Worm (Caenorhabditis elegans): ENCODE results near the gene K06H7.8.

Gene K06H7.8

ce11 chrIII:8067798-8068197 is 30.2 kb downstream of the K06H7.8 start:
- TF ChIP-seq ceh-13 (GFP tag; optimal IDR thresholded peaks at IDR 0.05) (no peak), ceh-36 (tag; optimal IDR thresholded peaks at IDR 0.05) (no peak), sea-1 (GFP tag; conservative IDR thresholded peaks at IDR 0.05) (no peak), ets-7 (tag; optimal IDR thresholded peaks at IDR 0.05) (no peak), flt-1 (GFP tag; IDR thresholded peaks at IDR 0.05) (no peak), tra-4 (tag; optimal IDR thresholded peaks at IDR 0.05) (no peak)

- TF ChIP-seq tbx-11 (GFP tag; IDR thresholded peaks at IDR 0.05), result no peak
- no peak for TF ChIP-seq scrt-1 (GFP tag; IDR thresholded peaks at IDR 0.05)
- no peak for TF ChIP-seq hmbx-1 (tag; optimal IDR thresholded peaks at IDR 0.05)
- TF ChIP-seq tra-4 (tag; optimal IDR thresholded peaks at IDR 0.05), result no peak
- TF ChIP-seq B0310.2 (tag; optimal IDR thresholded peaks at IDR 0.05), result no peak
- no peak for TF ChIP-seq sea-1 (GFP tag; conservative IDR thresholded peaks at IDR 0.05)
Measured at ce11 chrIII:8066989-8067388, 31.0 kb downstream of the K06H7.8 start, which contains the start of gene pros-1. Gene pros-1, plus strand, starts transcription at chrIII:8067289.

ce11 chrIII:8065101-8065500 is 32.9 kb downstream of the K06H7.8 start:
- TF ChIP-seq aly-1 (tag; optimal IDR thresholded peaks at IDR 0.05) (no peak), B0310.2 (tag; optimal IDR thresholded peaks at IDR 0.05) (no peak), tbx-37 (GFP tag; conservative IDR thresholded peaks at IDR 0.05) (no peak), tra-4 (tag; optimal IDR thresholded peaks at IDR 0.05) (no peak), ceh-36 (tag; optimal IDR thresholded peaks at IDR 0.05) (no peak), hmg-4 (GFP tag; optimal IDR thresholded peaks at IDR 0.05) (no peak), F13C5.2 (tag; optimal IDR thresholded peaks at IDR 0.05) (no peak), scrt-1 (GFP tag; IDR thresholded peaks at IDR 0.05) (no peak), ets-7 (tag; optimal IDR thresholded peaks at IDR 0.05) (no peak), tbx-11 (GFP tag; IDR thresholded peaks at IDR 0.05) (no peak), hnd-1 (tag; optimal IDR thresholded peaks at IDR 0.05) (no peak), hmbx-1 (tag; optimal IDR thresholded peaks at IDR 0.05) (no peak)

ce11 chrIII:8063659-8064058 is 34.4 kb downstream of the K06H7.8 start:
- TF ChIP-seq scrt-1 (GFP tag; IDR thresholded peaks at IDR 0.05) (no peak), aly-1 (tag; optimal IDR thresholded peaks at IDR 0.05) (no peak), hmbx-1 (tag; optimal IDR thresholded peaks at IDR 0.05) (no peak), flt-1 (GFP tag; IDR thresholded peaks at IDR 0.05) (no peak), ceh-36 (tag; optimal IDR thresholded peaks at IDR 0.05) (no peak), pes-1 (GFP tag; IDR thresholded peaks at IDR 0.05) (no peak), sea-1 (GFP tag; conservative IDR thresholded peaks at IDR 0.05) (no peak), hnd-1 (tag; optimal IDR thresholded peaks at IDR 0.05) (no peak), B0310.2 (tag; optimal IDR thresholded peaks at IDR 0.05) (no peak), tbx-37 (GFP tag; conservative IDR thresholded peaks at IDR 0.05) (no peak)

ce11 chrIII:8061114-8061513 is 36.9 kb downstream of the K06H7.8 start:
- no peak for TF ChIP-seq ceh-13 (GFP tag; optimal IDR thresholded peaks at IDR 0.05)
- TF ChIP-seq hmg-4 (GFP tag; optimal IDR thresholded peaks at IDR 0.05), result no peak
- TF ChIP-seq F13C5.2 (tag; optimal IDR thresholded peaks at IDR 0.05), result no peak
- TF ChIP-seq ama-1 (optimal IDR thresholded peaks at IDR 0.05), result no peak
- TF ChIP-seq sea-1 (GFP tag; conservative IDR thresholded peaks at IDR 0.05), result no peak
- no peak for TF ChIP-seq scrt-1 (GFP tag; IDR thresholded peaks at IDR 0.05)
- TF ChIP-seq B0310.2 (tag; optimal IDR thresholded peaks at IDR 0.05), result no peak
- no peak for TF ChIP-seq tbx-11 (GFP tag; IDR thresholded peaks at IDR 0.05)
- TF ChIP-seq pes-1 (GFP tag; IDR thresholded peaks at IDR 0.05), result no peak
- no peak for TF ChIP-seq ceh-36 (tag; optimal IDR thresholded peaks at IDR 0.05)
- TF ChIP-seq hnd-1 (tag; optimal IDR thresholded peaks at IDR 0.05), result no peak
- TF ChIP-seq aly-1 (tag; optimal IDR thresholded peaks at IDR 0.05), result no peak
- no peak for TF ChIP-seq ets-7 (tag; optimal IDR thresholded peaks at IDR 0.05)
- no peak for TF ChIP-seq hmbx-1 (tag; optimal IDR thresholded peaks at IDR 0.05)
- no peak for TF ChIP-seq tbx-37 (GFP tag; conservative IDR thresholded peaks at IDR 0.05)
- no peak for TF ChIP-seq tra-4 (tag; optimal IDR thresholded peaks at IDR 0.05)
- no peak for TF ChIP-seq flt-1 (GFP tag; IDR thresholded peaks at IDR 0.05)

- TF ChIP-seq B0310.2 (tag; optimal IDR thresholded peaks at IDR 0.05), result no peak
- TF ChIP-seq pes-1 (GFP tag; IDR thresholded peaks at IDR 0.05), result no peak
- no peak for TF ChIP-seq hmg-4 (GFP tag; optimal IDR thresholded peaks at IDR 0.05)
- no peak for TF ChIP-seq tra-4 (tag; optimal IDR thresholded peaks at IDR 0.05)
- no peak for TF ChIP-seq ceh-36 (tag; optimal IDR thresholded peaks at IDR 0.05)
Measured at ce11 chrIII:8051838-8052237, 46.2 kb downstream of the K06H7.8 start.

- TF ChIP-seq ets-7 (tag; optimal IDR thresholded peaks at IDR 0.05) (no peak), tra-4 (tag; optimal IDR thresholded peaks at IDR 0.05) (no peak), flt-1 (GFP tag; IDR thresholded peaks at IDR 0.05) (no peak), F13C5.2 (tag; optimal IDR thresholded peaks at IDR 0.05) (no peak), scrt-1 (GFP tag; IDR thresholded peaks at IDR 0.05) (no peak), ceh-36 (tag; optimal IDR thresholded peaks at IDR 0.05) (no peak), tbx-37 (GFP tag; conservative IDR thresholded peaks at IDR 0.05) (no peak), sea-1 (GFP tag; conservative IDR thresholded peaks at IDR 0.05) (no peak), hmbx-1 (tag; optimal IDR thresholded peaks at IDR 0.05) (no peak), tbx-11 (GFP tag; IDR thresholded peaks at IDR 0.05) (no peak), ceh-13 (GFP tag; optimal IDR thresholded peaks at IDR 0.05) (no peak), B0310.2 (tag; optimal IDR thresholded peaks at IDR 0.05) (no peak), aly-1 (tag; optimal IDR thresholded peaks at IDR 0.05) (no peak), hmg-4 (GFP tag; optimal IDR thresholded peaks at IDR 0.05) (no peak), hnd-1 (tag; optimal IDR thresholded peaks at IDR 0.05) (no peak), pes-1 (GFP tag; IDR thresholded peaks at IDR 0.05) (no peak), ama-1 (optimal IDR thresholded peaks at IDR 0.05) (no peak)
Measured at ce11 chrIII:8050944-8051343, 47.1 kb downstream of the K06H7.8 start, which contains the start of gene K12H4.7. Gene K12H4.7, minus strand, starts transcription at chrIII:8051081.

ce11 chrIII:8047412-8047811 is 50.6 kb downstream of the K06H7.8 start, which contains the start of gene K12H4.2:
Gene K12H4.2, plus strand, starts transcription at chrIII:8047712.
- no peak for TF ChIP-seq tra-4 (tag; optimal IDR thresholded peaks at IDR 0.05)
- TF ChIP-seq pes-1 (GFP tag; IDR thresholded peaks at IDR 0.05), result no peak
- TF ChIP-seq hnd-1 (tag; optimal IDR thresholded peaks at IDR 0.05), result no peak
- no peak for TF ChIP-seq hmg-4 (GFP tag; optimal IDR thresholded peaks at IDR 0.05)
